Fruit fly (Drosophila melanogaster): ENCODE results near the gene pelo.

The pelo gene

DNA sequence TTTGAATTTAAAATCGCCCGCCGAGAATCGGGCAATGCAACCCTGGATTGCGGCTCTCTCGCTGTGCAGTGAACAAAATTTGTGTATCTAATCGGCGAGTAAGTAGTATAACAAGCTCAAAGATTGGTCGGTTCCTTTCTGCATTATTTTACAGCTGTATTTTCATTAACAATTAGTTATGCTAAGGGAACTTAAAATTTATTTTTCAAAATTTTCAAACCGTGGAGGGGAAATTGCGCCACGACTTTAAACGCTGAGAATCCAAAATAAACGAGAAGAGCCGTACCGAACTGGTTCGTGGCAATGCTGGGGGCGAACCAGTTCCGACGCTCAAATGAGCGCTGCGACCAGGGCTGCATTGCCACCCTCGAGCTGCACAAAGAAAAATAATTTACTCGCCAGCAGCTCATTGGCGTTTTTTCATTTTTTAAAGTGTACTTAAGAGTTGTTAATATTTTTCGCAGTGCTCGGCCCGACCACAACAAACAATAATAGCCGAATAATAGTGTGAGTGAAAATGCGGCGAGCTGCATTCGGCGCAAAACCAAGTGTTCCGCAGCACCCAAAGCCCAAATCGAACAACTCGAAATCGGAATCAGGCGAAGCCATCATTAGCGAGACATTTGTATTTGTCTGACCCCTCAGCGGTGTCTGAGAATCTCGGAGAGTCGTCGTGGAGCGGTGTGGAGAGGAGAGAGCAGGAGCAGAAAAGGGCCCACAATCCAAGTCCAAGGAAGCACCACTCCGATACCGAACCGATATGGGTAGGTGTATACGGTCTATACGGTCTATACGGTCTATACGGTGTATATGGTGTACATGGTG lies 57.6 kb downstream of the pelo start, which contains the start of gene zf30C (continued):
- TF ChIP-seq gem (tag; optimal IDR thresholded peaks at IDR 0.05) (peak; percentile 85), CG12219 (GFP tag; optimal IDR thresholded peaks at IDR 0.05) (peak; percentile 48), lmd (GFP tag; IDR thresholded peaks at IDR 0.05) (peak; percentile 83), en (GFP tag; optimal IDR thresholded peaks at IDR 0.05) (peak; percentile 74), zfh2 (GFP tag; optimal IDR thresholded peaks at IDR 0.05) (peak; percentile 95), CTCF (GFP tag; optimal IDR thresholded peaks at IDR 0.05) (peak; percentile 7), h (optimal IDR thresholded peaks at IDR 0.05) (no peak), pb (GFP tag; optimal IDR thresholded peaks at IDR 0.05) (peak; percentile 87), CG6791 (GFP tag; IDR thresholded peaks at IDR 0.05; ENCODE audit: partially characterized antibody) (no peak), CG5245 (GFP tag; optimal IDR thresholded peaks at IDR 0.05) (peak; percentile 88), dati (GFP tag; IDR thresholded peaks at IDR 0.05) (peak; percentile 55; the same call in 1 of the 2 replicates), Bdp1 (GFP tag; optimal IDR thresholded peaks at IDR 0.05) (peak; percentile 71), peb (GFP tag; IDR thresholded peaks at IDR 0.05) (peak; percentile 52; the same call in 1 of the 2 replicates), Blimp-1 (GFP tag; optimal IDR thresholded peaks at IDR 0.05) (peak; percentile 68), aop (GFP tag; IDR thresholded peaks at IDR 0.05) (no peak; the same call in 1 of the 2 replicates), CG9437 (GFP tag; optimal IDR thresholded peaks at IDR 0.05) (peak; percentile 57), CG7357 (GFP tag; IDR thresholded peaks at IDR 0.05) (peak; percentile 63; the same call in 1 of the 3 replicates), vfl (GFP tag; optimal IDR thresholded peaks at IDR 0.05) (peak; percentile 85), E2f1 (GFP tag; IDR thresholded peaks at IDR 0.05) (peak; percentile 82), kay (GFP tag; optimal IDR thresholded peaks at IDR 0.05) (peak; percentile 76), jigr1 (GFP tag; IDR thresholded peaks at IDR 0.05) (peak; percentile 74; the same call in 1 of the 3 replicates), bowl (GFP tag; IDR thresholded peaks at IDR 0.05) (peak; percentile 39; the same call in 1 of the 2 replicates), E2f2 (GFP tag; IDR thresholded peaks at IDR 0.05) (peak; percentile 99), zf30C (GFP tag; optimal IDR thresholded peaks at IDR 0.05) (peak; percentile 100), CG12236 (GFP tag; optimal IDR thresholded peaks at IDR 0.05) (peak; percentile 60), CG15514 (GFP tag; optimal IDR thresholded peaks at IDR 0.05) (peak; percentile 100), CG43689 (GFP tag; IDR thresholded peaks at IDR 0.05) (peak; percentile 43; the same call in 1 of the 2 replicates), Chrac-16 (GFP tag; optimal IDR thresholded peaks at IDR 0.05) (peak; percentile 90), CG7556 (GFP tag; optimal IDR thresholded peaks at IDR 0.05) (peak; percentile 71), sqz (GFP tag; optimal IDR thresholded peaks at IDR 0.05) (no peak), cad (GFP tag; optimal IDR thresholded peaks at IDR 0.05) (no peak), eve (GFP tag; optimal IDR thresholded peaks at IDR 0.05) (no peak), CG12769 (tag; optimal IDR thresholded peaks at IDR 0.05) (peak; percentile 81), pros (GFP tag; optimal IDR thresholded peaks at IDR 0.05) (no peak), ara (GFP tag; IDR thresholded peaks at IDR 0.05) (peak; percentile 83), BEAF-32 (GFP tag; optimal IDR thresholded peaks at IDR 0.05) (peak; percentile 55), twi (tag; optimal IDR thresholded peaks at IDR 0.05) (peak; percentile 31), CG10654 (GFP tag; optimal IDR thresholded peaks at IDR 0.05) (peak; percentile 72), cg (GFP tag; optimal IDR thresholded peaks at IDR 0.05) (peak; percentile 31), hkb (optimal IDR thresholded peaks at IDR 0.05) (peak; percentile 74), hkb (GFP tag; IDR thresholded peaks at IDR 0.05) (peak; percentile 65), Eip74EF (GFP tag; optimal IDR thresholded peaks at IDR 0.05) (peak in 1 of 2 experiments; percentile 57), CHES-1-like (GFP tag; optimal IDR thresholded peaks at IDR 0.05) (peak; percentile 93), CG8478 (optimal IDR thresholded peaks at IDR 0.05) (no peak), Awh (GFP tag; IDR thresholded peaks at IDR 0.05) (no peak; the same call in 1 of the 2 replicates), Abd-B (GFP tag; optimal IDR thresholded peaks at IDR 0.05) (peak; percentile 73), CG16779 (GFP tag; IDR thresholded peaks at IDR 0.05) (peak; percentile 54), wek (GFP tag; optimal IDR thresholded peaks at IDR 0.05) (no peak), stwl (tag; optimal IDR thresholded peaks at IDR 0.05) (peak; percentile 58), CG14710 (tag; optimal IDR thresholded peaks at IDR 0.05) (peak; percentile 62)
